Worm (Caenorhabditis elegans): ENCODE results near the gene str-228.

DNA sequence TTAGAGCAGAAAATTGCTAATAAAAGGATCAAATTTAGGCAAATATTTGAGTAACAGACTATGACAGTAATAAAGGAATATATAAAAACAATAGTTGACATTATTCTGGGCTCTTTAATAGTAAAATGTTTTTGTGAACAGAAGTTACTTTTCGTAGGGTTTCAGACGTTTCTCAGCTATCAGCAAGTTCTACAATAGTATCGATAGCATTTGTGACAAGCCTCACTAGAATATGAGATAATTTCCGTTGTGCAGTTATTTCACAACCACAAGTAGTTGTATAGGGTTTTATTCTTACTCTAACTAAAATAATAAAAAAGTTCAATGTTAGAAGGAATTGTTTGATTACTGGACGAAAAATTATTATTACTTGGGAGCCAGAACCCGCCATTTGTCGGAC, 36.5 kb downstream of the str-228 start, which contains the start of gene srbc-68:
- TF ChIP-seq dpl-1 (GFP tag; optimal IDR thresholded peaks at IDR 0.05) = no peak
- TF ChIP-seq snpc-4 (tag; optimal IDR thresholded peaks at IDR 0.05) = no peak
- TF ChIP-seq nhr-12 (tag; optimal IDR thresholded peaks at IDR 0.05) = no peak

All from whole organism, L1 larva.